Worm (Caenorhabditis elegans): ENCODE results near the gene zyg-12.

ce11 chrII:4953289-4953688 lies 3.6 kb downstream of the zyg-12 start, which contains the start of gene ndx-3:
- no peak for TF ChIP-seq tab-1 (GFP tag; IDR thresholded peaks at IDR 0.05)
- no peak for TF ChIP-seq klf-2 (GFP tag; conservative IDR thresholded peaks at IDR 0.05)
- no peak for TF ChIP-seq T22C8.4 (GFP tag; IDR thresholded peaks at IDR 0.05)
- TF ChIP-seq flt-1 (GFP tag; IDR thresholded peaks at IDR 0.05): no peak

Measured in whole organism, midembryonic.